Worm (Caenorhabditis elegans) whole organism, early embryonic: ENCODE data around the gene R10E11.9.

Source experiments
- F13C5.2 ChIP-seq: sonication (generic microtip); optimal IDR thresholded peaks from 2 replicates; lab custom pipeline; 2017; ENCODE audit warnings: mild to moderate bottlenecking, missing genetic modification characterization, inconsistent platforms, missing compliant biosample characterization
- ama-1 ChIP-seq: fragments of 150-350 bp; optimal IDR thresholded peaks from 2 replicates; lab custom pipeline; 2014
- flt-1 ChIP-seq: fragments of 200-800 bp; sonication (Bioruptor generic); IDR thresholded peaks from 2 replicates; pipeline ENCODE4 v1.3.6; 2022; ENCODE audit warnings: missing genetic modification characterization, missing compliant biosample characterization
- hmbx-1 ChIP-seq: sonication (generic microtip); optimal IDR thresholded peaks from 2 replicates; lab custom pipeline; 2016; ENCODE audit warnings: mild to moderate bottlenecking, missing genetic modification characterization, missing compliant biosample characterization
- hmg-4 ChIP-seq: fragments of 200-800 bp; sonication (Bioruptor generic); optimal IDR thresholded peaks from 2 replicates; lab custom pipeline; 2018; ENCODE audit warnings: mild to moderate bottlenecking, missing genetic modification characterization, missing compliant biosample characterization
- hnd-1 ChIP-seq: sonication (generic microtip); optimal IDR thresholded peaks from 2 replicates; lab custom pipeline; 2016; ENCODE audit warnings: missing genetic modification characterization, missing compliant biosample characterization
- pes-1 ChIP-seq: fragments of 200-800 bp; sonication (Bioruptor generic); IDR thresholded peaks from 2 replicates; pipeline ENCODE4 v1.3.6; 2022; ENCODE audit warnings: missing genetic modification reagents, missing genetic modification characterization, missing compliant biosample characterization
- sea-1 ChIP-seq: fragments of 200-800 bp; sonication (Bioruptor generic); conservative IDR thresholded peaks from 2 replicates; pipeline ENCODE4 v1.3.6; 2022; ENCODE audit warnings: missing genetic modification characterization, missing compliant biosample characterization
- tbx-37 ChIP-seq: fragments of 200-800 bp; sonication (Bioruptor generic); conservative IDR thresholded peaks from 2 replicates; pipeline ENCODE4 v1.3.6; 2022; ENCODE audit warnings: missing genetic modification reagents, missing genetic modification characterization, missing compliant biosample characterization

- TF ChIP-seq flt-1 (GFP tag; lab: Robert Waterston, UW) (no peak), ama-1 (lab: Kevin White, UChicago) (no peak), hnd-1 (tag; lab: Kevin White, UChicago) (no peak), F13C5.2 (no peak), pes-1 (GFP tag; lab: Robert Waterston, UW) (no peak), hmg-4 (no peak), sea-1 (GFP tag; lab: Robert Waterston, UW) (no peak), tbx-37 (GFP tag; lab: Robert Waterston, UW) (no peak), hmbx-1 (no peak)
Observed at ce11 chrIII:9826005-9826404, 32.6 kb upstream of the R10E11.9 start.
